Worm (Caenorhabditis elegans) whole organism, L3 larva: ENCODE measurements around the gene C06A12.19.

ENCODE experiments used
- R02D3.7 ChIP-seq: fragments of 150-350 bp; optimal IDR thresholded peaks from 2 replicates; lab custom pipeline; 2014; ENCODE audit warnings: missing biosample characterization, missing genetic modification characterization
- ama-1 ChIP-seq: fragments of 150-350 bp; optimal IDR thresholded peaks from 2 replicates; lab custom pipeline; 2018
- ceh-16 ChIP-seq: sonication (generic microtip); optimal IDR thresholded peaks from 2 replicates; lab custom pipeline; 2017; ENCODE audit warnings: missing biosample characterization, missing genetic modification characterization
- ceh-28 ChIP-seq: fragments of 150-350 bp; optimal IDR thresholded peaks from 2 replicates; lab custom pipeline; 2014; ENCODE audit warnings: missing biosample characterization, missing genetic modification reagents, missing genetic modification characterization
- ceh-9 ChIP-seq: sonication (generic microtip); optimal IDR thresholded peaks from 2 replicates; lab custom pipeline; 2018; ENCODE audit warnings: missing biosample characterization, missing genetic modification characterization
- daf-12 ChIP-seq: fragments of 150-350 bp; optimal IDR thresholded peaks from 2 replicates; lab custom pipeline; 2014; ENCODE audit warnings: missing biosample characterization, missing genetic modification reagents, missing genetic modification characterization
- egl-5 ChIP-seq: fragments of 150-350 bp; optimal IDR thresholded peaks from 2 replicates; lab custom pipeline; 2017; ENCODE audit warnings: missing biosample characterization, missing genetic modification reagents, missing genetic modification characterization, inconsistent platforms
- elt-1 ChIP-seq: fragments of 150-350 bp; optimal IDR thresholded peaks from 2 replicates; lab custom pipeline; 2014; ENCODE audit warnings: missing biosample characterization, missing genetic modification characterization
- elt-2 ChIP-seq: sonication (generic microtip); optimal IDR thresholded peaks from 2 replicates; lab custom pipeline; 2016; ENCODE audit warnings: missing genetic modification reagents, mild to moderate bottlenecking, missing genetic modification characterization, missing compliant biosample characterization
- elt-3 ChIP-seq, 3 experiments: fragments of 150-350 bp in 1 of 3; sonication (generic microtip) in 2 of 3; optimal IDR thresholded peaks; 2 replicates in 2 of 3; 4 replicates in 1 of 3; lab custom pipeline; 2014 to 2017; ENCODE audit warnings: missing biosample characterization in 3 of 3, missing genetic modification characterization in 3 of 3
- eor-1 ChIP-seq, 2 experiments: fragments of 150-350 bp; optimal IDR thresholded peaks; 2 replicates each; lab custom pipeline; 2014 to 2018; ENCODE audit warnings: missing biosample characterization in 2 of 2, missing genetic modification characterization in 2 of 2
- fkh-10 ChIP-seq: sonication (generic microtip); optimal IDR thresholded peaks from 2 replicates; lab custom pipeline; 2017; ENCODE audit warnings: missing biosample characterization, missing genetic modification reagents, missing genetic modification characterization
- fkh-2 ChIP-seq: fragments of 150-350 bp; optimal IDR thresholded peaks from 2 replicates; lab custom pipeline; 2014; ENCODE audit warnings: missing biosample characterization, missing genetic modification reagents, missing genetic modification characterization
- hmg-11 ChIP-seq: sonication (generic microtip); optimal IDR thresholded peaks from 2 replicates; lab custom pipeline; 2016; ENCODE audit warnings: missing genetic modification characterization, missing compliant biosample characterization
- jun-1 ChIP-seq: fragments of 150-350 bp; optimal IDR thresholded peaks from 2 replicates; lab custom pipeline; 2014; ENCODE audit warnings: missing biosample characterization, missing genetic modification reagents, missing genetic modification characterization
- lin-15B ChIP-seq: fragments of 150-350 bp; optimal IDR thresholded peaks from 2 replicates; lab custom pipeline; 2014; ENCODE audit warnings: missing biosample characterization, missing genetic modification characterization
- lin-39 ChIP-seq: fragments of 150-350 bp; optimal IDR thresholded peaks from 2 replicates; lab custom pipeline; 2018; ENCODE audit warnings: missing biosample characterization, missing genetic modification reagents, missing genetic modification characterization
- mdl-1 ChIP-seq: fragments of 150-350 bp; optimal IDR thresholded peaks from 2 replicates; lab custom pipeline; 2014; ENCODE audit warnings: missing biosample characterization, missing genetic modification characterization
- mml-1 ChIP-seq: fragments of 150-350 bp; sonication (generic microtip); optimal IDR thresholded peaks from 3 replicates; lab custom pipeline; 2014; ENCODE audit warnings: missing biosample characterization, missing genetic modification characterization
- nfya-1 ChIP-seq: sonication (generic microtip); optimal IDR thresholded peaks from 2 replicates; lab custom pipeline; 2017; ENCODE audit warnings: missing genetic modification characterization, mild to moderate bottlenecking, missing compliant biosample characterization, antibody characterized with exemption, moderate library complexity; ENCODE audit not compliant: insufficient read depth
- nhr-11 ChIP-seq: fragments of 150-350 bp; optimal IDR thresholded peaks from 2 replicates; lab custom pipeline; 2014; ENCODE audit warnings: missing biosample characterization, missing genetic modification characterization
- nhr-12 ChIP-seq: fragments of 150-350 bp; optimal IDR thresholded peaks from 2 replicates; lab custom pipeline; 2014; ENCODE audit warnings: missing biosample characterization, missing genetic modification characterization
- nhr-23 ChIP-seq: fragments of 150-350 bp; optimal IDR thresholded peaks from 2 replicates; lab custom pipeline; 2014; ENCODE audit warnings: missing biosample characterization, missing genetic modification reagents, missing genetic modification characterization
- nhr-28 ChIP-seq: fragments of 150-350 bp; optimal IDR thresholded peaks from 2 replicates; lab custom pipeline; 2014; ENCODE audit warnings: missing biosample characterization, missing genetic modification characterization
- nhr-43 ChIP-seq: sonication (generic microtip); optimal IDR thresholded peaks from 2 replicates; lab custom pipeline; 2016; ENCODE audit warnings: mild to moderate bottlenecking, missing genetic modification characterization, missing compliant biosample characterization; ENCODE audit not compliant: poor library complexity, severe bottlenecking
- nhr-67 ChIP-seq: fragments of 150-350 bp; optimal IDR thresholded peaks from 2 replicates; lab custom pipeline; 2014; ENCODE audit warnings: missing biosample characterization, missing genetic modification characterization
- nhr-76 ChIP-seq: fragments of 150-350 bp; sonication (generic microtip); optimal IDR thresholded peaks from 5 replicates; lab custom pipeline; 2014; ENCODE audit warnings: missing biosample characterization, missing genetic modification characterization
- pha-4 ChIP-seq: fragments of 150-350 bp; optimal IDR thresholded peaks from 2 replicates; lab custom pipeline; 2014; ENCODE audit warnings: missing biosample characterization, missing genetic modification reagents, missing genetic modification characterization
- sea-2 ChIP-seq: fragments of 150-350 bp; sonication (generic microtip); optimal IDR thresholded peaks from 4 replicates; lab custom pipeline; 2014; ENCODE audit warnings: missing biosample characterization, missing genetic modification reagents, missing genetic modification characterization
- skn-1 ChIP-seq: fragments of 150-350 bp; optimal IDR thresholded peaks from 2 replicates; lab custom pipeline; 2014; ENCODE audit warnings: missing biosample characterization, missing genetic modification characterization
- snpc-4 ChIP-seq: fragments of 150-350 bp; optimal IDR thresholded peaks from 2 replicates; lab custom pipeline; 2014; ENCODE audit warnings: missing biosample characterization, missing genetic modification characterization
- tbx-2 ChIP-seq: sonication (generic microtip); optimal IDR thresholded peaks from 2 replicates; lab custom pipeline; 2016; ENCODE audit warnings: mild to moderate bottlenecking, missing genetic modification characterization, missing compliant biosample characterization
- zag-1 ChIP-seq: fragments of 150-350 bp; optimal IDR thresholded peaks from 2 replicates; lab custom pipeline; 2014; ENCODE audit warnings: missing biosample characterization, missing genetic modification characterization
- ztf-11 ChIP-seq: fragments of 150-350 bp; optimal IDR thresholded peaks from 2 replicates; lab custom pipeline; 2014; ENCODE audit warnings: missing biosample characterization, missing genetic modification characterization
- ztf-4 ChIP-seq: fragments of 150-350 bp; optimal IDR thresholded peaks from 2 replicates; lab custom pipeline; 2014; ENCODE audit warnings: missing biosample characterization, missing genetic modification characterization

The C06A12.19 gene

ce11 chrIV:17427423-17427822 lies 12.5 kb downstream of the C06A12.19 start, which contains the start of gene C06A12.3:
TSS of gene C06A12.3 (plus strand) at chrIV:17427723.
- TF ChIP-seq jun-1 (tag; lab: Kevin White, UChicago) (no peak), egl-5 (tag; lab: Kevin White, UChicago) (no peak), mml-1 (tag; lab: Kevin White, UChicago) (no peak), mdl-1 (tag; lab: Kevin White, UChicago) (no peak), ceh-9 (tag; lab: Kevin White, UChicago) (no peak), nhr-12 (tag; lab: Kevin White, UChicago) (no peak), sea-2 (GFP tag; lab: Kevin White, UChicago) (no peak), nhr-43 (tag; lab: Kevin White, UChicago) (no peak), nhr-67 (no peak), snpc-4 (tag; lab: Kevin White, UChicago) (no peak), daf-12 (tag; lab: Kevin White, UChicago) (no peak)

ce11 chrIV:17426970-17427369 lies 12.9 kb downstream of the C06A12.19 start:
- TF ChIP-seq mml-1 (tag; lab: Kevin White, UChicago) (no peak), nhr-12 (tag; lab: Kevin White, UChicago) (no peak), fkh-10 (GFP tag; lab: Kevin White, UChicago) (no peak), nhr-28 (tag; lab: Kevin White, UChicago) (no peak), lin-39 (tag; lab: Kevin White, UChicago) (peak; percentile 9), jun-1 (tag; lab: Kevin White, UChicago) (no peak), nfya-1 (tag; lab: Kevin White, UChicago) (no peak), ceh-28 (tag; lab: Kevin White, UChicago) (no peak), nhr-67 (no peak), sea-2 (GFP tag; lab: Kevin White, UChicago) (no peak), pha-4 (tag; lab: Kevin White, UChicago) (peak; percentile 50), R02D3.7 (no peak), hmg-11 (peak; percentile 31), egl-5 (tag; lab: Kevin White, UChicago) (no peak), fkh-2 (tag; lab: Kevin White, UChicago) (no peak), nhr-76 (tag; lab: Kevin White, UChicago) (no peak), nhr-11 (no peak)

- no peak for TF ChIP-seq nhr-23 (tag; lab: Kevin White, UChicago)
- no peak for TF ChIP-seq nhr-28 (tag; lab: Kevin White, UChicago)
- no peak for TF ChIP-seq eor-1 (tag; optimal IDR thresholded peaks at IDR 0.05; lab: Kevin White, UChicago)
- TF ChIP-seq jun-1 (tag; lab: Kevin White, UChicago), result no peak
- no peak for TF ChIP-seq fkh-2 (tag; lab: Kevin White, UChicago)
- TF ChIP-seq tbx-2 (tag; lab: Kevin White, UChicago), result no peak
- no peak for TF ChIP-seq lin-15B (tag; lab: Kevin White, UChicago)
- TF ChIP-seq elt-1 (tag; lab: Kevin White, UChicago), result no peak
- TF ChIP-seq skn-1 (tag; lab: Kevin White, UChicago), result no peak
- no peak for TF ChIP-seq mml-1 (tag; lab: Kevin White, UChicago)
- no peak for TF ChIP-seq elt-3 (tag; optimal IDR thresholded peaks at IDR 0.05; lab: Kevin White, UChicago)
- no peak for TF ChIP-seq nfya-1 (tag; lab: Kevin White, UChicago)
- no peak for TF ChIP-seq lin-39 (tag; lab: Kevin White, UChicago)
Measured at ce11 chrIV:17417723-17418122, 22.2 kb downstream of the C06A12.19 start, which contains the start of gene npr-26. TSS of gene npr-26 (minus strand) at chrIV:17417823.

ce11 chrIV:17413343-17413742 lies 26.6 kb downstream of the C06A12.19 start:
- TF ChIP-seq nhr-76 (tag; lab: Kevin White, UChicago), result no peak
- no peak for TF ChIP-seq elt-2 (tag; lab: Kevin White, UChicago)
- no peak for TF ChIP-seq pha-4 (tag; lab: Kevin White, UChicago)
- no peak for TF ChIP-seq jun-1 (tag; lab: Kevin White, UChicago)
- no peak for TF ChIP-seq ama-1 (lab: Kevin White, UChicago)
- no peak for TF ChIP-seq ceh-16 (tag; lab: Kevin White, UChicago)
- no peak for TF ChIP-seq nhr-23 (tag; lab: Kevin White, UChicago)
- TF ChIP-seq tbx-2 (tag; lab: Kevin White, UChicago), result no peak
- TF ChIP-seq daf-12 (tag; lab: Kevin White, UChicago), result no peak
- TF ChIP-seq R02D3.7, result no peak
- TF ChIP-seq zag-1 (tag; lab: Kevin White, UChicago), result no peak
- no peak for TF ChIP-seq ztf-4
- no peak for TF ChIP-seq sea-2 (GFP tag; lab: Kevin White, UChicago)
- TF ChIP-seq ztf-11 (tag; lab: Kevin White, UChicago), result no peak
